Worm (Caenorhabditis elegans) whole organism, L4 larva: ENCODE results near the gene F36H1.12.

Source experiments
- D1046.2 ChIP-seq: fragments of 200-800 bp; sonication (Bioruptor generic); IDR thresholded peaks from 2 replicates; pipeline ENCODE4 v1.3.6; 2022; ENCODE audit warnings: missing genetic modification characterization, missing compliant biosample characterization
- F10B5.3 ChIP-seq: sonication (generic microtip); optimal IDR thresholded peaks from 2 replicates; lab custom pipeline; 2016; ENCODE audit warnings: mild to moderate bottlenecking, missing genetic modification characterization, missing compliant biosample characterization
- F37D6.2 ChIP-seq: sonication (generic microtip); optimal IDR thresholded peaks from 2 replicates; lab custom pipeline; 2016; ENCODE audit warnings: mild to moderate bottlenecking, missing genetic modification characterization, missing compliant biosample characterization
- F49E8.2 ChIP-seq: sonication (generic microtip); optimal IDR thresholded peaks from 2 replicates; lab custom pipeline; 2016; ENCODE audit warnings: missing compliant biosample characterization, mild to moderate bottlenecking, missing genetic modification characterization, borderline replicate concordance
- Y48G9A.11 ChIP-seq: fragments of 200-800 bp; sonication (Bioruptor generic); IDR thresholded peaks from 2 replicates; pipeline ENCODE4 v1.3.6; 2022; ENCODE audit warnings: missing genetic modification reagents, missing genetic modification characterization, missing compliant biosample characterization
- ZK546.5 ChIP-seq, 2 experiments: sonication (generic microtip); optimal IDR thresholded peaks; 2 replicates each; lab custom pipeline; 2017; ENCODE audit warnings: missing biosample characterization in 2 of 2, missing genetic modification characterization in 2 of 2
- aha-1 ChIP-seq: fragments of 150-350 bp; peaks from one replicate; lab custom pipeline; 2014; ENCODE audit warnings: missing biosample characterization, missing genetic modification characterization
- ceh-32 ChIP-seq: sonication (generic microtip); optimal IDR thresholded peaks from 2 replicates; lab custom pipeline; 2016; ENCODE audit warnings: mild to moderate bottlenecking, missing genetic modification characterization, missing compliant biosample characterization; ENCODE audit not compliant: poor library complexity
- ceh-44 ChIP-seq: fragments of 200-800 bp; sonication (Bioruptor generic); IDR thresholded peaks from 2 replicates; pipeline ENCODE4 v1.3.6; 2022; ENCODE audit warnings: missing genetic modification reagents, missing genetic modification characterization, missing compliant biosample characterization
- daf-16 ChIP-seq, 3 experiments: sonication (generic microtip); optimal IDR thresholded peaks; 2 replicates each; lab custom pipeline; 2016 to 2017; ENCODE audit warnings: missing genetic modification characterization in 3 of 3, missing genetic modification reagents in 3 of 3, mild to moderate bottlenecking in 2 of 3, missing compliant biosample characterization in 2 of 3, missing biosample characterization in 1 of 3, moderate library complexity in 1 of 3
- daf-19 ChIP-seq: fragments of 200-800 bp; sonication (Bioruptor generic); conservative IDR thresholded peaks from 2 replicates; pipeline ENCODE4 v1.3.6; 2022; ENCODE audit warnings: missing genetic modification characterization, missing compliant biosample characterization
- dmd-6 ChIP-seq: fragments of 200-800 bp; sonication (Bioruptor generic); IDR thresholded peaks from 2 replicates; pipeline ENCODE4 v1.3.6; 2022; ENCODE audit warnings: missing genetic modification reagents, missing genetic modification characterization, missing compliant biosample characterization
- dmd-9 ChIP-seq: fragments of 200-800 bp; sonication (Bioruptor generic); IDR thresholded peaks from 2 replicates; pipeline ENCODE4 v1.3.6; 2022; ENCODE audit warnings: missing genetic modification reagents, missing genetic modification characterization, missing compliant biosample characterization
- dpl-1 ChIP-seq: fragments of 150-350 bp; optimal IDR thresholded peaks from 2 replicates; lab custom pipeline; 2014; ENCODE audit warnings: missing biosample characterization, missing genetic modification reagents, missing genetic modification characterization
- fkh-10 ChIP-seq: fragments of 150-350 bp; optimal IDR thresholded peaks from 2 replicates; lab custom pipeline; 2014; ENCODE audit warnings: missing biosample characterization, missing genetic modification reagents, missing genetic modification characterization
- gei-8 ChIP-seq: fragments of 200-800 bp; sonication (Bioruptor generic); optimal IDR thresholded peaks from 2 replicates; lab custom pipeline; 2018; ENCODE audit warnings: mild to moderate bottlenecking, missing genetic modification characterization, missing compliant biosample characterization
- hlh-30 ChIP-seq: sonication (generic microtip); optimal IDR thresholded peaks from 2 replicates; lab custom pipeline; 2017; ENCODE audit warnings: antibody characterized with exemption, mild to moderate bottlenecking, missing genetic modification characterization, missing compliant biosample characterization; ENCODE audit not compliant: insufficient read depth
- jun-1 ChIP-seq: fragments of 150-350 bp; optimal IDR thresholded peaks from 2 replicates; lab custom pipeline; 2014; ENCODE audit warnings: missing biosample characterization, missing genetic modification reagents, missing genetic modification characterization
- lim-7 ChIP-seq: fragments of 200-800 bp; sonication (Bioruptor generic); IDR thresholded peaks from 2 replicates; pipeline ENCODE4 v1.3.6; 2022; ENCODE audit warnings: missing genetic modification characterization, missing compliant biosample characterization
- lin-1 ChIP-seq: fragments of 200-800 bp; sonication (Bioruptor generic); IDR thresholded peaks from 2 replicates; pipeline ENCODE4 v1.3.6; 2022; ENCODE audit warnings: missing genetic modification reagents, missing genetic modification characterization, missing compliant biosample characterization
- lin-29 ChIP-seq: fragments of 200-800 bp; sonication (Bioruptor generic); IDR thresholded peaks from 2 replicates; pipeline ENCODE4 v1.3.6; 2022; ENCODE audit warnings: missing genetic modification reagents, missing genetic modification characterization, missing compliant biosample characterization
- madf-5 ChIP-seq, 2 experiments: fragments of 200-800 bp; sonication (Bioruptor generic); IDR thresholded peaks; 2 replicates each; pipeline ENCODE4 v1.3.6; 2022; ENCODE audit warnings: missing compliant biosample characterization in 2 of 2, missing genetic modification characterization in 2 of 2
- madf-9 ChIP-seq: fragments of 200-800 bp; sonication (Bioruptor generic); conservative IDR thresholded peaks from 2 replicates; pipeline ENCODE4 v1.3.6; 2022; ENCODE audit warnings: missing genetic modification reagents, missing genetic modification characterization, missing compliant biosample characterization
- mdt-29 ChIP-seq: fragments of 200-800 bp; sonication (Bioruptor generic); IDR thresholded peaks from 2 replicates; pipeline ENCODE4 v1.3.6; 2022; ENCODE audit warnings: missing genetic modification reagents, missing genetic modification characterization, missing compliant biosample characterization
- mep-1 ChIP-seq: fragments of 150-350 bp; sonication (generic microtip); optimal IDR thresholded peaks from 3 replicates; lab custom pipeline; 2014; ENCODE audit warnings: missing biosample characterization, missing genetic modification characterization
- mxl-2 ChIP-seq: fragments of 200-800 bp; sonication (Bioruptor generic); conservative IDR thresholded peaks from 2 replicates; pipeline ENCODE4 v1.3.6; 2022; ENCODE audit warnings: missing genetic modification reagents, missing genetic modification characterization, missing compliant biosample characterization
- mxl-3 ChIP-seq: fragments of 200-800 bp; sonication (Bioruptor generic); optimal IDR thresholded peaks from 2 replicates; lab custom pipeline; 2018; ENCODE audit warnings: mild to moderate bottlenecking, missing genetic modification characterization, missing compliant biosample characterization
- nhr-102 ChIP-seq: sonication (generic microtip); optimal IDR thresholded peaks from 2 replicates; lab custom pipeline; 2016; ENCODE audit warnings: mild to moderate bottlenecking, missing genetic modification characterization, moderate library complexity, missing compliant biosample characterization
- nhr-111 ChIP-seq: fragments of 200-800 bp; sonication (Bioruptor generic); optimal IDR thresholded peaks from 2 replicates; lab custom pipeline; 2018; ENCODE audit warnings: mild to moderate bottlenecking, missing genetic modification characterization, missing compliant biosample characterization
- nhr-48 ChIP-seq: sonication (generic microtip); optimal IDR thresholded peaks from 2 replicates; lab custom pipeline; 2016; ENCODE audit warnings: mild to moderate bottlenecking, missing genetic modification characterization, missing compliant biosample characterization
- pha-4 ChIP-seq, 2 experiments: fragments of 150-350 bp in 1 of 2; fragments of 200-800 bp in 1 of 2; sonication (Bioruptor generic) in 1 of 2; IDR thresholded peaks in 1 of 2; optimal IDR thresholded peaks in 1 of 2; 2 replicates each; pipeline versions ENCODE4 v1.3.6 to Lab custom; 2014 to 2022; ENCODE audit warnings: missing genetic modification characterization in 2 of 2, missing genetic modification reagents in 2 of 2, missing biosample characterization in 1 of 2, missing compliant biosample characterization in 1 of 2
- skn-1 ChIP-seq: fragments of 150-350 bp; optimal IDR thresholded peaks from 2 replicates; lab custom pipeline; 2014; ENCODE audit warnings: missing biosample characterization, missing genetic modification characterization
- snpc-1.2 ChIP-seq: fragments of 200-800 bp; sonication (Bioruptor generic); IDR thresholded peaks from 2 replicates; pipeline ENCODE4 v1.3.6; 2022; ENCODE audit warnings: missing genetic modification reagents, missing genetic modification characterization, missing compliant biosample characterization
- snpc-4 ChIP-seq: fragments of 150-350 bp; optimal IDR thresholded peaks from 2 replicates; lab custom pipeline; 2014; ENCODE audit warnings: missing biosample characterization, missing genetic modification characterization
- unc-130 ChIP-seq: sonication (generic microtip); optimal IDR thresholded peaks from 2 replicates; lab custom pipeline; 2016; ENCODE audit warnings: missing genetic modification reagents, missing genetic modification characterization, missing compliant biosample characterization
- unc-39 ChIP-seq: sonication (generic microtip); optimal IDR thresholded peaks from 2 replicates; lab custom pipeline; 2017; ENCODE audit warnings: missing biosample characterization, missing genetic modification characterization

Gene F36H1.12

ce11 chrIV:11025941-11026340, 27.6 kb downstream of the F36H1.12 start (continued):
- TF ChIP-seq mxl-2 = 0 out of 2 replicates have a peak, but pooled peaks have one; percentile 23
- peak; percentile 75 for TF ChIP-seq unc-130 (GFP tag; lab: Kevin White, UChicago)
- peak; percentile 43 for TF ChIP-seq nhr-48 (tag; lab: Kevin White, UChicago)
- TF ChIP-seq madf-5 (GFP tag; IDR thresholded peaks at IDR 0.05; lab: Robert Waterston, UW) = peak; percentile 28 to 76; a peak in 1 of 4 replicates
- TF ChIP-seq lin-29 (GFP tag; lab: Robert Waterston, UW) = 0 out of 2 replicates have a peak, but pooled peaks have one; percentile 32
- no peak for TF ChIP-seq F37D6.2 (tag; lab: Kevin White, UChicago)
- peak; percentile 85 for TF ChIP-seq daf-19 (GFP tag; lab: Robert Waterston, UW)
- TF ChIP-seq lin-1 = peak; percentile 78
- peak; percentile 75 for TF ChIP-seq nhr-111 (GFP tag; lab: Kevin White, UChicago)
- no peak for TF ChIP-seq unc-39
- peak; percentile 96 for TF ChIP-seq lim-7
- peak; percentile 66 for TF ChIP-seq gei-8 (GFP tag; lab: Kevin White, UChicago)
- no peak for TF ChIP-seq dmd-9
- peak; percentile 84 for TF ChIP-seq D1046.2 (GFP tag; lab: Robert Waterston, UW)
- peak; percentile 27 for TF ChIP-seq mep-1 (tag; lab: Kevin White, UChicago)
- no peak for TF ChIP-seq fkh-10 (GFP tag; lab: Kevin White, UChicago)
- no peak for TF ChIP-seq ceh-32 (tag; lab: Kevin White, UChicago)
- peak; percentile 31 to 64 for TF ChIP-seq daf-16 (GFP tag; optimal IDR thresholded peaks at IDR 0.05; lab: Kevin White, UChicago)
- peak; percentile 17 for TF ChIP-seq daf-16 (tag; optimal IDR thresholded peaks at IDR 0.05; lab: Kevin White, UChicago)
- peak; percentile 76 for TF ChIP-seq Y48G9A.11 (GFP tag; lab: Robert Waterston, UW)
- peak; percentile 91 for TF ChIP-seq F49E8.2 (tag; lab: Kevin White, UChicago)
- no peak for TF ChIP-seq jun-1 (tag; lab: Kevin White, UChicago)
- peak; percentile 77 for TF ChIP-seq pha-4 (GFP tag; IDR thresholded peaks at IDR 0.05; lab: Robert Waterston, UW)
- TF ChIP-seq pha-4 (tag; optimal IDR thresholded peaks at IDR 0.05; lab: Kevin White, UChicago) = no peak

- no peak for TF ChIP-seq madf-5 (GFP tag; IDR thresholded peaks at IDR 0.05; lab: Robert Waterston, UW)
- no peak for TF ChIP-seq mxl-3 (GFP tag; lab: Kevin White, UChicago)
- TF ChIP-seq ZK546.5 (tag; optimal IDR thresholded peaks at IDR 0.05; lab: Kevin White, UChicago) = no peak
- TF ChIP-seq mdt-29 (GFP tag; lab: Robert Waterston, UW) = no peak
- TF ChIP-seq lin-1 = no peak
- TF ChIP-seq nhr-102 (tag; lab: Kevin White, UChicago) = no peak
- no peak for TF ChIP-seq skn-1 (tag; lab: Kevin White, UChicago)
- TF ChIP-seq daf-16 (GFP tag; optimal IDR thresholded peaks at IDR 0.05; lab: Kevin White, UChicago) = no peak
- no peak for TF ChIP-seq daf-16 (tag; optimal IDR thresholded peaks at IDR 0.05; lab: Kevin White, UChicago)
- TF ChIP-seq hlh-30 (tag; lab: Kevin White, UChicago) = no peak
- TF ChIP-seq snpc-1.2 (GFP tag; lab: Robert Waterston, UW) = no peak
- no peak for TF ChIP-seq ceh-44 (GFP tag; lab: Robert Waterston, UW)
- no peak for TF ChIP-seq snpc-4 (tag; lab: Kevin White, UChicago)
- TF ChIP-seq madf-9 (GFP tag; lab: Robert Waterston, UW) = no peak
- no peak for TF ChIP-seq aha-1 (tag; lab: Kevin White, UChicago)
- no peak for TF ChIP-seq dpl-1
- no peak for TF ChIP-seq F10B5.3
- TF ChIP-seq dmd-6 (GFP tag; lab: Robert Waterston, UW) = no peak
Measured at ce11 chrIV:11022303-11022702, 31.2 kb downstream of the F36H1.12 start, which contains the start of gene alh-3. Gene alh-3 (plus strand): TSS chrIV:11022603.
